Worm (Caenorhabditis elegans): ENCODE measurements around the gene nhr-96.
A peak's percentile ranks its signal among the peaks of the same experiment; 100 is the strongest.

Gene nhr-96

DNA sequence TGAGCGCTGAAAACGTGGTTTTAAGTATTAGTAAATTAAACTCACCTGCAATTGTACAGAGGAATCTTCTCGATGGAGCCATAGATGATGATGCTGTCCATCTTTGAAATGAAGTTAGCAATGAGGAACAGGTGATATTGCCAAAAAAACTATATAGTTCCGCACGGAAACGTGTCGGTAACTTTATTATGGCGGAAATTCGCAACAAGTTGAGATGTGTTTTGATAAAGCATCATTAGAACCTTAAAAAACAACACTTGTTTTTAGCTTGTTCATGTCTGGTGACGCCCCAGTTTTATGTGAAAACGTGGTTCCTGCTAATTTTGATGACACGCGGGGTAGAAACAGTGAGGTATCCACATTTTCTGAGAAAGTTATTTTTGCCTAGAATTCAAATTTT lies 27.1 kb upstream of the nhr-96 start, which contains the start of gene srt-40:
TSS of gene srt-40 (minus strand) at position 101 of the 400 bp plus-strand sequence.
- no peak for TF ChIP-seq fkh-10 (GFP tag; optimal IDR thresholded peaks at IDR 0.05)
- no peak for TF ChIP-seq ztf-16 (tag; optimal IDR thresholded peaks at IDR 0.05)
- TF ChIP-seq tbx-2 (tag; optimal IDR thresholded peaks at IDR 0.05), result no peak
- no peak for TF ChIP-seq pqm-1 (tag; optimal IDR thresholded peaks at IDR 0.05)
- no peak for TF ChIP-seq npax-4 (tag; optimal IDR thresholded peaks at IDR 0.05)
- no peak for TF ChIP-seq ets-4 (tag; optimal IDR thresholded peaks at IDR 0.05)
- TF ChIP-seq ama-1 (optimal IDR thresholded peaks at IDR 0.05), result no peak
- TF ChIP-seq K09A11.1 (tag; optimal IDR thresholded peaks at IDR 0.05; ENCODE audit: insufficient read depth), result no peak
- no peak for TF ChIP-seq ceh-48 (tag; optimal IDR thresholded peaks at IDR 0.05)

DNA sequence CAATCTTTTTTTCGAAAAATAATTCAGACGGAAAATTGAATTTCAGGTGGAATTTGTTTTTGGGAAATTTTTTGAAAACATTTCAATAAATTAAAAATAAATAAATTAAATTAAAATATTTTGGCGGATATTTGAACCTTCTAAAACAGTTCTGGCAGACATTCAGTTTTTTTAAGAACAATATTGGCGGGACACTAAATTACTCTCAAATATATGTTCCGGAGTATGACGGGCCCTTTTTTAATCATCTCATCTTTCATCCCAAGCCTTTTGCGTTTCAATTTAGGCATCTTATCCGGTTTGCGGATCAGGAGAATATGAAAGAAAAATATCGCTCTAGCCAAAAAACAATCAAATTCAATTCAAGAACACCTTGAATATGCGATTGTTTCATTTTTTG lies 26.5 kb upstream of the nhr-96 start, which contains the start of gene svh-11:
TSS of gene svh-11 (plus strand) at position 301 of the 400 bp plus-strand sequence.
- TF ChIP-seq hlh-13 (GFP tag; optimal IDR thresholded peaks at IDR 0.05), result no peak
- no peak for TF ChIP-seq odd-2 (tag; optimal IDR thresholded peaks at IDR 0.05)
- TF ChIP-seq pax-1 (tag; optimal IDR thresholded peaks at IDR 0.05), result no peak
- TF ChIP-seq mec-3 (tag; optimal IDR thresholded peaks at IDR 0.05; ENCODE audit: borderline replicate concordance), result no peak
- no peak for TF ChIP-seq dmd-4 (tag; optimal IDR thresholded peaks at IDR 0.05; ENCODE audit: borderline replicate concordance)
- no peak for TF ChIP-seq ceh-2 (tag; optimal IDR thresholded peaks at IDR 0.05)
- no peak for TF ChIP-seq hlh-30 (tag; optimal IDR thresholded peaks at IDR 0.05; ENCODE audit: insufficient read depth)
- TF ChIP-seq ceh-48 (tag; optimal IDR thresholded peaks at IDR 0.05), result no peak
- TF ChIP-seq zip-5 (tag; optimal IDR thresholded peaks at IDR 0.05), result no peak
- no peak for TF ChIP-seq sdc-2 (tag; optimal IDR thresholded peaks at IDR 0.05)
- TF ChIP-seq hlh-8 (tag; optimal IDR thresholded peaks at IDR 0.05), result no peak

DNA sequence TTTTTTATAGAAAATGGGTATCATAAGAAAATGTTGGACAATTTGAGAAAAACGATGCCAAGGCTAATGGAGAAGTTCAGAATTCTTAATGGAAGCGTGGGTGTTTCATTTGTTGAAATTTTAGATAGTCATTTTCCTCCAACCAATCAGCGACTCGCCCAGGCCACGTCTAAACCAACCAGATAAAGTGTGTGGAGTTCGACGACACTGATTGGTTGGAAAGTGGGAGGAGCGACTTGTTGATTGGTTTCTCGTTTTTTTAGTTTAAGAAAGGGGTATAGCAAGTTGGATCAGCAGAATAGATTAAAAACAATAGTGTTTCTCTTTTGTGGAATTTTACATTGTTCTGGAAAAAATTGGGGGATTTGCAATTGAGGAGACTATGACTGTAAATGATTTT lies 25.8 kb upstream of the nhr-96 start:
- TF ChIP-seq nfya-1 (tag; optimal IDR thresholded peaks at IDR 0.05) (peak; percentile 92), ceh-9 (tag; optimal IDR thresholded peaks at IDR 0.05) (no peak)

DNA sequence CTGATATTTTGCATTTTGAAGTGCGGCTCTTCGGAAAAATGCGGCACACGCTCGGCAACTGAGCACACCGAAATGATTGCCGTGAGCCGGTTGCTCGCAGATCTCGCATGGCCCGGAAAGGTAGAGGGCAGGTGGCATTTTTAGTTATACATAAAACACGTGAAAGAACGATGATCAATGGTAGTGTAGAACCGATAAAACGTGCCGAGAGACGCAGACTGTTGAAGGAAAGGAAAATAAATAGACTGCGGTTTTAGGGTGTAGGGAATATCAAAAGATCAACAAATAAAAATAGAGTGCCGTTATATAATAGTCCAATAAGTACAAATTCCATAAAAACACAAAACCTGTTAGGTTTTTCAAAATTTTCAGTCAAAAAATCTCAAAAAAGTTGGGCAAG lies 21.3 kb upstream of the nhr-96 start, which contains the start of gene nhr-133:
TSS of gene nhr-133 (minus strand) at position 183 of the 400 bp plus-strand sequence.
- TF ChIP-seq hlh-30 (tag; optimal IDR thresholded peaks at IDR 0.05; ENCODE audit: insufficient read depth), result peak; percentile 37
- TF ChIP-seq ceh-24 (tag; optimal IDR thresholded peaks at IDR 0.05), result no peak
- no peak for TF ChIP-seq ceh-9 (tag; optimal IDR thresholded peaks at IDR 0.05)
- TF ChIP-seq K09A11.1 (tag; optimal IDR thresholded peaks at IDR 0.05; ENCODE audit: insufficient read depth), result no peak
- TF ChIP-seq ets-4 (tag; optimal IDR thresholded peaks at IDR 0.05), result no peak
- no peak for TF ChIP-seq che-1 (tag; optimal IDR thresholded peaks at IDR 0.05)

DNA sequence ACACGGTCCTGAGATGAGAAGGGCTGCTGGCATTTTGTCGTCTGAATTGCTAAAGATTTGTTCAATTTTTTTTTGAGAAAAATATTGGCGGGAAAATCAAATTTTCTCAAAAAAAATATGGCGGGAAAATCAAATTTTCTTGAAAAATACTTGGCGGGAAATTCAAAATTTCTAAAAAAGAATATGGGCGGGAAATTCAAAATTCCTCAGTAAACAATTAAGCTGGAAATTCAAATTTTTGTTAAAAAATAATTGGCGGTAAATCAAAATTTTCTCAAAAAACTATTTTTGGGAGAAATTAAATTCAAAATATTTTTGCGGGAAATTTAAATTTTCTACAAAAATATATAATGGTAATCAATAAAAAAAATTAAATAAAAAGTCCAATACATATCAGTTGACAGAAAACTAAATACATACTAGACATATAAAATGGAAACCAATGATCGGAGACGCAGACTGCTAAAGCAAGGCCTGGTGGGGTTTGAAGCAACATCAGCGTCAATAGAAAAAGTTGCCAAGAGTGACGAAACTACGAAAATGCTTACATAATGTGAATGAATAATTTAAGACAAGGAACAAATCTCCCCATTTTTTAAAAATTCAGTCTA lies 18.7 kb upstream of the nhr-96 start, which contains the start of gene nhr-184:
TSS of gene nhr-184 (minus strand) at position 51 of the 611 bp plus-strand sequence.
- TF ChIP-seq sox-4 (tag; optimal IDR thresholded peaks at IDR 0.05), result no peak

DNA sequence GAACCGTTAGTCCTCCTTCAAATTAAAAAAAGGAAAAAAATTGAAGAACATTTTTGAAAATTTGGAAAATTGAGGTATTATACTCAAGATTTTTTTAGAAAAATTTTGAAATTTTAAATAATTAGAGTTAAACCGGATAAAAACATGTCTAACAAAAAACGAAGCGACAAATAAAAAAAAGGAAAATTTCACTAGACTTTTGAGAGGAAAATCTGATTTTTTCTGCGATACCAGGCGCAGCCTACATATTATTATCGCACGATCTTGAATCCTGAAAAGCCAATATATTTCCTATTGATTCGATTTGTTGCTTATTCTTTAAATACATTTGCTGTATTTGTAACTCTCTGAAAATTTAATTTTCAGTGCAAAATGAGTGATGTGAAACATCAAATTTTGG lies 17.9 kb upstream of the nhr-96 start, which contains the start of gene nstp-8:
TSS of gene nstp-8 (plus strand) at position 301 of the 400 bp plus-strand sequence.
- TF ChIP-seq ahr-1 (tag; optimal IDR thresholded peaks at IDR 0.05) (no peak), npax-4 (tag; optimal IDR thresholded peaks at IDR 0.05) (no peak), zip-5 (tag; optimal IDR thresholded peaks at IDR 0.05) (no peak), unc-55 (GFP tag; optimal IDR thresholded peaks at IDR 0.05) (no peak), rnt-1 (tag; optimal IDR thresholded peaks at IDR 0.05) (no peak), syd-9 (tag; optimal IDR thresholded peaks at IDR 0.05) (no peak), tbx-2 (tag; optimal IDR thresholded peaks at IDR 0.05) (no peak), C38D4.7 (GFP tag; optimal IDR thresholded peaks at IDR 0.05) (no peak), ceh-45 (GFP tag; IDR thresholded peaks at IDR 0.05) (no peak), ceh-14 (tag; optimal IDR thresholded peaks at IDR 0.05) (no peak), Y22D7AL.16 (tag; optimal IDR thresholded peaks at IDR 0.05) (no peak), ceh-19 (GFP tag; optimal IDR thresholded peaks at IDR 0.05) (no peak), ets-4 (tag; optimal IDR thresholded peaks at IDR 0.05) (no peak), ceh-22 (tag; optimal IDR thresholded peaks at IDR 0.05) (no peak), fkh-6 (tag; optimal IDR thresholded peaks at IDR 0.05) (no peak), unc-42 (tag; optimal IDR thresholded peaks at IDR 0.05) (no peak)
